Worm (Caenorhabditis elegans): ENCODE measurements around the gene F57H12.6.

DNA sequence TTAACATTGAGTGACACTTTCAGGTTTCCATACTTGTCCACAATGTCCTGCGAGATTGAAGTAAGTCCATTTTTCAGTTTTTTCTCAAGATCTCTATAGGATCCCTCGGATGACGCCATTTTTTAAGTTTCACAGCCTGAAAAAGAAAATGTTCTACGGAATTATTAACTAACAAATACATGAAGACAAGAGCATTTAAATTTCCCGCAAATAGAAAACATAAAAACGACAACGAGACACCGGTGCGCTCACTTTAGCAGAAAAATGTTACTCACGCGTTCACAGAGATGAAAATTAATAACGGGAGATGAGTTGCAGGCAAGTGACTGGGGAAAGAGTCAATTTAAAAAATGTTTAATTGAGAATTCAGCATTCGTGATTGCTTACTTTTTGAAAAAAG lies 29.7 kb downstream of the F57H12.6 start, which contains the start of gene czw-1:
- TF ChIP-seq elt-2 (tag; optimal IDR thresholded peaks at IDR 0.05) (no peak), nhr-11 (tag; optimal IDR thresholded peaks at IDR 0.05) (no peak), ceh-2 (tag; optimal IDR thresholded peaks at IDR 0.05) (no peak), tbx-2 (tag; optimal IDR thresholded peaks at IDR 0.05) (no peak), tbx-7 (tag; optimal IDR thresholded peaks at IDR 0.05) (no peak), unc-55 (GFP tag; optimal IDR thresholded peaks at IDR 0.05) (no peak), K02D7.2 (tag; optimal IDR thresholded peaks at IDR 0.05) (no peak), ceh-18 (tag; optimal IDR thresholded peaks at IDR 0.05) (no peak)
